Worm (Caenorhabditis elegans) whole organism, young adult: ENCODE results near the gene ZK512.8.

ENCODE experiments used
- B0035.1 ChIP-seq: sonication (generic microtip); optimal IDR thresholded peaks from 2 replicates; lab custom pipeline; 2016; ENCODE audit warnings: missing genetic modification characterization, mild to moderate bottlenecking, missing compliant biosample characterization, missing genotype, missing genetic modification reagents
- B0261.1 ChIP-seq: sonication (generic microtip); optimal IDR thresholded peaks from 2 replicates; lab custom pipeline; 2016; ENCODE audit warnings: mild to moderate bottlenecking, missing genetic modification characterization, moderate library complexity, missing compliant biosample characterization
- B0336.3 ChIP-seq: fragments of 200-800 bp; sonication (Bioruptor generic); IDR thresholded peaks from 2 replicates; pipeline ENCODE4 v1.3.6; 2022; ENCODE audit warnings: missing genetic modification characterization, missing compliant biosample characterization
- F10E7.11 ChIP-seq: sonication (generic microtip); optimal IDR thresholded peaks from 2 replicates; lab custom pipeline; 2017; ENCODE audit warnings: mild to moderate bottlenecking, missing genetic modification characterization, moderate library complexity, missing compliant biosample characterization
- F22D6.2 ChIP-seq: sonication (generic microtip); optimal IDR thresholded peaks from 2 replicates; lab custom pipeline; 2016; ENCODE audit warnings: mild to moderate bottlenecking, missing genetic modification characterization, missing compliant biosample characterization
- F33H1.4 ChIP-seq: fragments of 200-800 bp; sonication (Bioruptor generic); IDR thresholded peaks from 2 replicates; pipeline ENCODE4 v1.3.6; 2022; ENCODE audit warnings: missing genetic modification reagents, missing genetic modification characterization, missing compliant biosample characterization
- F37B4.10 ChIP-seq: fragments of 200-800 bp; sonication (Bioruptor generic); IDR thresholded peaks from 2 replicates; pipeline ENCODE4 v1.3.6; 2022; ENCODE audit warnings: missing genetic modification characterization, missing compliant biosample characterization
- F39B2.1 ChIP-seq: fragments of 200-800 bp; sonication (Bioruptor generic); IDR thresholded peaks from 2 replicates; pipeline ENCODE4 v1.3.6; 2022; ENCODE audit warnings: missing genetic modification reagents, missing genetic modification characterization, missing compliant biosample characterization
- T07F8.4 ChIP-seq: sonication (generic microtip); optimal IDR thresholded peaks from 2 replicates; lab custom pipeline; 2016; ENCODE audit warnings: mild to moderate bottlenecking, missing genetic modification characterization, moderate library complexity, missing compliant biosample characterization
- T26A5.8 ChIP-seq: sonication (generic microtip); optimal IDR thresholded peaks from 2 replicates; lab custom pipeline; 2016; ENCODE audit warnings: missing genetic modification characterization, missing compliant biosample characterization
- Y53F4B.3 ChIP-seq: fragments of 200-800 bp; sonication (Bioruptor generic); IDR thresholded peaks from 2 replicates; pipeline ENCODE4 v1.3.6; 2022; ENCODE audit warnings: missing genetic modification reagents, missing genetic modification characterization, missing compliant biosample characterization
- Y56A3A.18 ChIP-seq: fragments of 200-800 bp; sonication (Bioruptor generic); IDR thresholded peaks from 2 replicates; pipeline ENCODE4 v1.3.6; 2022; ENCODE audit warnings: missing genetic modification reagents, missing genetic modification characterization, missing compliant biosample characterization
- Y67H2A.10 ChIP-seq: fragments of 200-800 bp; sonication (Bioruptor generic); conservative IDR thresholded peaks from 2 replicates; pipeline ENCODE4 v1.3.6; 2022; ENCODE audit warnings: missing genetic modification reagents, missing genetic modification characterization, missing compliant biosample characterization
- Y79H2A.3 ChIP-seq: fragments of 200-800 bp; sonication (Bioruptor generic); conservative IDR thresholded peaks from 2 replicates; pipeline ENCODE4 v1.3.6; 2022; ENCODE audit warnings: missing genetic modification reagents, missing genetic modification characterization, missing compliant biosample characterization
- ZK185.1 ChIP-seq: sonication (generic microtip); optimal IDR thresholded peaks from 2 replicates; lab custom pipeline; 2016; ENCODE audit warnings: mild to moderate bottlenecking, missing genetic modification characterization, missing compliant biosample characterization; ENCODE audit not compliant: poor library complexity, severe bottlenecking
- attf-3 ChIP-seq: fragments of 200-800 bp; sonication (Bioruptor generic); conservative IDR thresholded peaks from 2 replicates; pipeline ENCODE4 v1.3.6; 2022; ENCODE audit warnings: missing genetic modification reagents, missing genetic modification characterization, missing compliant biosample characterization
- ccch-3 ChIP-seq: fragments of 200-800 bp; sonication (Bioruptor generic); optimal IDR thresholded peaks from 2 replicates; lab custom pipeline; 2018; ENCODE audit warnings: mild to moderate bottlenecking, missing genetic modification characterization, missing compliant biosample characterization
- ceh-100 ChIP-seq: fragments of 200-800 bp; sonication (Bioruptor generic); IDR thresholded peaks from 2 replicates; pipeline ENCODE4 v1.3.6; 2022; ENCODE audit warnings: missing genetic modification reagents, missing genetic modification characterization, missing compliant biosample characterization
- ceh-27 ChIP-seq: fragments of 200-800 bp; sonication (Bioruptor generic); optimal IDR thresholded peaks from 2 replicates; lab custom pipeline; 2018; ENCODE audit warnings: mild to moderate bottlenecking, missing genetic modification characterization, moderate library complexity, missing compliant biosample characterization
- ceh-58 ChIP-seq: fragments of 200-800 bp; sonication (Bioruptor generic); IDR thresholded peaks from 2 replicates; pipeline ENCODE4 v1.3.6; 2022; ENCODE audit warnings: missing genetic modification characterization, missing compliant biosample characterization
- ceh-91 ChIP-seq: fragments of 200-800 bp; sonication (Bioruptor generic); IDR thresholded peaks from 2 replicates; pipeline ENCODE4 v1.3.6; 2022; ENCODE audit warnings: missing genetic modification reagents, missing genetic modification characterization, missing compliant biosample characterization
- dox-1 ChIP-seq: fragments of 200-800 bp; sonication (Bioruptor generic); IDR thresholded peaks from 2 replicates; pipeline ENCODE4 v1.3.6; 2022; ENCODE audit warnings: missing genetic modification reagents, missing genetic modification characterization, missing compliant biosample characterization
- egrh-3 ChIP-seq: fragments of 200-800 bp; sonication (Bioruptor generic); IDR thresholded peaks from 2 replicates; pipeline ENCODE4 v1.3.6; 2022; ENCODE audit warnings: missing genetic modification reagents, missing genetic modification characterization, missing compliant biosample characterization
- hmg-1.2 ChIP-seq: fragments of 200-800 bp; sonication (Bioruptor generic); IDR thresholded peaks from 2 replicates; pipeline ENCODE4 v1.3.6; 2022; ENCODE audit warnings: missing genetic modification reagents, missing genetic modification characterization, missing compliant biosample characterization
- hrde-1 ChIP-seq: sonication (generic microtip); optimal IDR thresholded peaks from 2 replicates; lab custom pipeline; 2016; ENCODE audit warnings: missing genetic modification characterization, mild to moderate bottlenecking, missing compliant biosample characterization, moderate library complexity, missing genotype, missing genetic modification reagents, borderline replicate concordance
- nhr-120 ChIP-seq: fragments of 200-800 bp; sonication (Bioruptor generic); IDR thresholded peaks from 2 replicates; pipeline ENCODE4 v1.3.6; 2022; ENCODE audit warnings: missing genetic modification characterization, missing compliant biosample characterization
- nhr-90 ChIP-seq: sonication (generic microtip); optimal IDR thresholded peaks from 2 replicates; lab custom pipeline; 2016; ENCODE audit warnings: missing genotype, mild to moderate bottlenecking, missing genetic modification characterization, missing compliant biosample characterization
- pha-4 ChIP-seq: fragments of 150-350 bp; sonication (generic microtip); optimal IDR thresholded peaks from 2 replicates; lab custom pipeline; 2014; ENCODE audit warnings: missing biosample characterization, missing genetic modification reagents, missing genetic modification characterization
- rec-8 ChIP-seq, 2 experiments: sonication (generic microtip); optimal IDR thresholded peaks; 2 replicates each; lab custom pipeline; 2016; ENCODE audit warnings: mild to moderate bottlenecking in 2 of 2, missing genetic modification characterization in 2 of 2, missing genetic modification reagents in 2 of 2, missing genotype in 2 of 2, missing biosample characterization in 1 of 2, missing compliant biosample characterization in 1 of 2, moderate library complexity in 1 of 2
- rpc-1 ChIP-seq, 2 experiments: fragments of 150-350 bp in 1 of 2; sonication (generic microtip) in 1 of 2; optimal IDR thresholded peaks; 2 replicates each; lab custom pipeline; 2014 to 2018; ENCODE audit warnings: missing biosample characterization in 1 of 2, missing genetic modification characterization in 1 of 2, missing genetic modification reagents in 1 of 2, missing genotype in 1 of 2
- snpc-1.1 ChIP-seq: sonication (generic microtip); optimal IDR thresholded peaks from 2 replicates; lab custom pipeline; 2017; ENCODE audit warnings: missing genetic modification characterization, mild to moderate bottlenecking, missing compliant biosample characterization, antibody characterized with exemption, moderate library complexity, missing genotype, missing genetic modification reagents; ENCODE audit not compliant: insufficient read depth
- snpc-4 ChIP-seq, 5 experiments: fragments of 150-350 bp in 1 of 5; sonication (generic microtip) in 4 of 5; optimal IDR thresholded peaks; 2 replicates each; lab custom pipeline; 2014 to 2018; ENCODE audit warnings: missing genetic modification characterization in 5 of 5, missing biosample characterization in 3 of 5, antibody characterized with exemption in 2 of 5, mild to moderate bottlenecking in 2 of 5, missing compliant biosample characterization in 2 of 5, missing genotype in 2 of 5, moderate library complexity in 2 of 5, missing genetic modification reagents in 1 of 5
- sptf-2 ChIP-seq: fragments of 200-800 bp; sonication (Bioruptor generic); optimal IDR thresholded peaks from 2 replicates; lab custom pipeline; 2018; ENCODE audit warnings: mild to moderate bottlenecking, missing genetic modification characterization, missing compliant biosample characterization
- tbx-9 ChIP-seq: sonication (generic microtip); optimal IDR thresholded peaks from 2 replicates; lab custom pipeline; 2016; ENCODE audit warnings: borderline replicate concordance, missing genetic modification characterization, inconsistent platforms, missing compliant biosample characterization
- zim-3 ChIP-seq: sonication (generic microtip); optimal IDR thresholded peaks from 2 replicates; lab custom pipeline; 2017; ENCODE audit warnings: mild to moderate bottlenecking, missing genetic modification characterization, moderate library complexity, missing compliant biosample characterization
- ztf-28 ChIP-seq: fragments of 200-800 bp; sonication (Bioruptor generic); IDR thresholded peaks from 2 replicates; pipeline ENCODE4 v1.3.6; 2022; ENCODE audit warnings: missing genetic modification reagents, missing genetic modification characterization, missing compliant biosample characterization
- ztf-3 ChIP-seq: fragments of 200-800 bp; sonication (Bioruptor generic); optimal IDR thresholded peaks from 2 replicates; lab custom pipeline; 2018; ENCODE audit warnings: mild to moderate bottlenecking, missing genetic modification characterization, missing compliant biosample characterization

ZK512.8 gene

ce11 chrIII:9145765-9146164, at the start of gene ZK512.8:
TSS of gene ZK512.8 (plus strand) at chrIII:9146065.
- TF ChIP-seq zim-3 (tag; lab: Kevin White, UChicago) (no peak), tbx-9 (tag; lab: Kevin White, UChicago) (no peak), ceh-91 (GFP tag; lab: Robert Waterston, UW) (no peak), B0035.1 (tag; lab: Kevin White, UChicago) (no peak), B0336.3 (GFP tag; lab: Robert Waterston, UW) (no peak), F37B4.10 (GFP tag; lab: Robert Waterston, UW) (no peak), rec-8 (tag; optimal IDR thresholded peaks at IDR 0.05; lab: Kevin White, UChicago) (no peak)

- no peak for TF ChIP-seq tbx-9 (tag; lab: Kevin White, UChicago)
- no peak for TF ChIP-seq sptf-2 (GFP tag; lab: Kevin White, UChicago)
- no peak for TF ChIP-seq nhr-120 (GFP tag; lab: Robert Waterston, UW)
- no peak for TF ChIP-seq hrde-1
- no peak for TF ChIP-seq T07F8.4
- TF ChIP-seq hmg-1.2, result no peak
- TF ChIP-seq F22D6.2 (tag; lab: Kevin White, UChicago), result no peak
- TF ChIP-seq Y53F4B.3 (GFP tag; lab: Robert Waterston, UW), result no peak
- TF ChIP-seq snpc-1.1, result no peak
- TF ChIP-seq snpc-4 (GFP tag; optimal IDR thresholded peaks at IDR 0.05; lab: Kevin White, UChicago), result no peak
- TF ChIP-seq snpc-4 (tag; optimal IDR thresholded peaks at IDR 0.05; lab: Kevin White, UChicago), result no peak
- no peak for TF ChIP-seq ccch-3 (GFP tag; lab: Kevin White, UChicago)
- TF ChIP-seq ceh-58 (GFP tag; lab: Robert Waterston, UW), result no peak
- TF ChIP-seq egrh-3 (GFP tag; lab: Robert Waterston, UW), result no peak
- no peak for TF ChIP-seq rpc-1 (optimal IDR thresholded peaks at IDR 0.05; lab: Kevin White, UChicago)
- no peak for TF ChIP-seq rpc-1 (tag; optimal IDR thresholded peaks at IDR 0.05; lab: Kevin White, UChicago)
- no peak for TF ChIP-seq B0261.1 (tag; lab: Kevin White, UChicago)
- no peak for TF ChIP-seq pha-4 (tag; lab: Kevin White, UChicago)
- no peak for TF ChIP-seq ztf-28 (GFP tag; lab: Robert Waterston, UW)
- TF ChIP-seq F33H1.4 (GFP tag; lab: Robert Waterston, UW), result no peak
- TF ChIP-seq dox-1 (GFP tag; lab: Robert Waterston, UW), result no peak
- TF ChIP-seq Y79H2A.3 (GFP tag; lab: Robert Waterston, UW), result no peak
These were observed 44.7 kb upstream of the ZK512.8 start, which contains the start of gene ZK507.1 for ce11 chrIII:9101212-9101611. TSS of gene ZK507.1 (minus strand) at chrIII:9101312.

ce11 chrIII:9103643-9104042, 42.2 kb upstream of the ZK512.8 start, which contains the start of gene dos-1:
TSS of gene dos-1 (plus strand) at chrIII:9103943.
- TF ChIP-seq ZK185.1 (no peak), Y67H2A.10 (GFP tag; lab: Robert Waterston, UW) (no peak), ceh-27 (no peak), B0261.1 (tag; lab: Kevin White, UChicago) (no peak), F10E7.11 (tag; lab: Kevin White, UChicago) (no peak), T26A5.8 (tag; lab: Kevin White, UChicago) (no peak), nhr-90 (tag; lab: Kevin White, UChicago) (no peak), ztf-3 (GFP tag; lab: Kevin White, UChicago) (no peak), ceh-100 (GFP tag; lab: Robert Waterston, UW) (no peak), F22D6.2 (tag; lab: Kevin White, UChicago) (no peak), Y56A3A.18 (no peak), zim-3 (tag; lab: Kevin White, UChicago) (no peak), F39B2.1 (no peak), attf-3 (GFP tag; lab: Robert Waterston, UW) (no peak)
